Fruit fly (Drosophila melanogaster): Measurements from ENCODE around the gene CG32712.

Gene CG32712

dm6 chrX:8461147-8461546 is 27.5 kb upstream of the CG32712 start, which contains the start of gene Es2:
Gene Es2 (plus strand): TSS chrX:8461479.
- no peak for TF ChIP-seq woc (GFP tag; optimal IDR thresholded peaks at IDR 0.05)
- peak; percentile 63 for TF ChIP-seq Myc (optimal IDR thresholded peaks at IDR 0.05)
- TF ChIP-seq sage (GFP tag; optimal IDR thresholded peaks at IDR 0.05): peak; percentile 13

dm6 chrX:8460686-8461085 is 27.1 kb upstream of the CG32712 start, which contains the start of gene CG15347:
Gene CG15347 (minus strand): TSS chrX:8460898.
- TF ChIP-seq Vsx2 (GFP tag; optimal IDR thresholded peaks at IDR 0.05; ENCODE audit: partially characterized antibody): no peak
- TF ChIP-seq foxo (GFP tag; optimal IDR thresholded peaks at IDR 0.05): no peak
- TF ChIP-seq dl (GFP tag; optimal IDR thresholded peaks at IDR 0.05; ENCODE audit: insufficient read depth in 1 of 2, partially characterized antibody in 2 of 2): no peak
- no peak for TF ChIP-seq pan (optimal IDR thresholded peaks at IDR 0.05)
- TF ChIP-seq sv (GFP tag; optimal IDR thresholded peaks at IDR 0.05): no peak
- TF ChIP-seq psq (GFP tag; optimal IDR thresholded peaks at IDR 0.05): no peak
- no peak for TF ChIP-seq HLH106 (tag; optimal IDR thresholded peaks at IDR 0.05)
- no peak for TF ChIP-seq GATAd (GFP tag; optimal IDR thresholded peaks at IDR 0.05)
- TF ChIP-seq N (GFP tag; optimal IDR thresholded peaks at IDR 0.05): no peak
- no peak for TF ChIP-seq jim (GFP tag; optimal IDR thresholded peaks at IDR 0.05)
- no peak for TF ChIP-seq OdsH (GFP tag; optimal IDR thresholded peaks at IDR 0.05)
- TF ChIP-seq rgr (GFP tag; optimal IDR thresholded peaks at IDR 0.05): no peak
- TF ChIP-seq usp (GFP tag; optimal IDR thresholded peaks at IDR 0.05): no peak
- no peak for TF ChIP-seq Abd-B (GFP tag; optimal IDR thresholded peaks at IDR 0.05)
- TF ChIP-seq Hr83 (GFP tag; optimal IDR thresholded peaks at IDR 0.05; ENCODE audit: poor library complexity, severe bottlenecking): no peak
- TF ChIP-seq CG32264 (GFP tag; optimal IDR thresholded peaks at IDR 0.05): no peak
- no peak for TF ChIP-seq Dif (GFP tag; optimal IDR thresholded peaks at IDR 0.05; ENCODE audit: partially characterized antibody)

DNA sequence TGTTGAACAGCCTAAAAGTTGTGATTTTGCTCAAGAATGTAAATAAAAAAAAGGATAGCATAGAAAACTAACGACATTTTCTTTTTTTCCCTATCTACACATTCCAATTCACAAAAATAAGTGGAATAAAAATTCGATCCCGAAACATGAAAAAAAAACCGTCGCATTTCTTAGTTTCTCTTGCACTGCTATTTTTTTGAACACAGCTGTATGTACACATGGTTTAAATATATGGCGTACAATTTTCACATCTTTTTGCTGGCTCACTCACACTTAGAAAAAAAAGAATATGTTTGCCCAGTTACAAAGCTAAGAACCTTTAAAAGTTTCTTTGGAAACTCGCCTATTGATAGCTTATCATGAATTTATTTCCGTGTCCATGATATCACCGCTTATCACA is 26.6 kb upstream of the CG32712 start:
- no peak for TF ChIP-seq GATAd (GFP tag; optimal IDR thresholded peaks at IDR 0.05)
- no peak for TF ChIP-seq woc (GFP tag; optimal IDR thresholded peaks at IDR 0.05)
- TF ChIP-seq lola (GFP tag; optimal IDR thresholded peaks at IDR 0.05): no peak
- no peak for TF ChIP-seq Vsx2 (GFP tag; optimal IDR thresholded peaks at IDR 0.05; ENCODE audit: partially characterized antibody)
- TF ChIP-seq Hr83 (GFP tag; optimal IDR thresholded peaks at IDR 0.05; ENCODE audit: poor library complexity, severe bottlenecking): no peak
- no peak for TF ChIP-seq sage (GFP tag; optimal IDR thresholded peaks at IDR 0.05)
- TF ChIP-seq fru (GFP tag; optimal IDR thresholded peaks at IDR 0.05): no peak
- TF ChIP-seq Rel (GFP tag; optimal IDR thresholded peaks at IDR 0.05): no peak
- no peak for TF ChIP-seq Rel (tag; optimal IDR thresholded peaks at IDR 0.05)
- no peak for TF ChIP-seq foxo (GFP tag; optimal IDR thresholded peaks at IDR 0.05)
- no peak for TF ChIP-seq brk (GFP tag; optimal IDR thresholded peaks at IDR 0.05)
- no peak for TF ChIP-seq dsf (GFP tag; optimal IDR thresholded peaks at IDR 0.05; ENCODE audit: borderline replicate concordance)
- TF ChIP-seq br (GFP tag; optimal IDR thresholded peaks at IDR 0.05): no peak
- no peak for TF ChIP-seq Myc (optimal IDR thresholded peaks at IDR 0.05)
- TF ChIP-seq rgr (GFP tag; optimal IDR thresholded peaks at IDR 0.05): no peak
- TF ChIP-seq dmrt93B (GFP tag; optimal IDR thresholded peaks at IDR 0.05): no peak
- no peak for TF ChIP-seq ey (GFP tag; optimal IDR thresholded peaks at IDR 0.05)
- no peak for TF ChIP-seq CG9705 (GFP tag; optimal IDR thresholded peaks at IDR 0.05)

dm6 chrX:8459452-8460040 is 25.9 kb upstream of the CG32712 start:
- TF ChIP-seq CG9705 (GFP tag; optimal IDR thresholded peaks at IDR 0.05): no peak
- TF ChIP-seq h (GFP tag; optimal IDR thresholded peaks at IDR 0.05): no peak
- no peak for TF ChIP-seq Hr78 (GFP tag; optimal IDR thresholded peaks at IDR 0.05)
- TF ChIP-seq OdsH (GFP tag; optimal IDR thresholded peaks at IDR 0.05): no peak
- no peak for TF ChIP-seq CG32264 (GFP tag; optimal IDR thresholded peaks at IDR 0.05)
- no peak for TF ChIP-seq Rel (GFP tag; optimal IDR thresholded peaks at IDR 0.05)
- TF ChIP-seq Rel (tag; optimal IDR thresholded peaks at IDR 0.05): no peak

dm6 chrX:8457532-8457931 is 23.9 kb upstream of the CG32712 start, which contains the start of gene CG32713:
Gene CG32713 (minus strand): TSS chrX:8457632.
- TF ChIP-seq usp (GFP tag; optimal IDR thresholded peaks at IDR 0.05): no peak
- no peak for TF ChIP-seq dsf (GFP tag; optimal IDR thresholded peaks at IDR 0.05; ENCODE audit: borderline replicate concordance)
- no peak for TF ChIP-seq N (GFP tag; optimal IDR thresholded peaks at IDR 0.05)
- TF ChIP-seq HLH106 (tag; optimal IDR thresholded peaks at IDR 0.05): no peak
- TF ChIP-seq pan (optimal IDR thresholded peaks at IDR 0.05): no peak

All from whole organism, wandering third instar larva.